Worm (Caenorhabditis elegans) whole organism, young adult: ENCODE measurements around the gene Y116A8C.27.

Source experiments
- F57C9.4 ChIP-seq: sonication (generic microtip); optimal IDR thresholded peaks from 2 replicates; lab custom pipeline; 2017; ENCODE audit warnings: mild to moderate bottlenecking, missing genetic modification characterization, missing compliant biosample characterization
- chd-7 ChIP-seq: sonication (generic microtip); optimal IDR thresholded peaks from 2 replicates; lab custom pipeline; 2016; ENCODE audit warnings: mild to moderate bottlenecking, missing genetic modification characterization, moderate library complexity, missing compliant biosample characterization
- dpl-1 ChIP-seq: fragments of 150-350 bp; optimal IDR thresholded peaks from 2 replicates; lab custom pipeline; 2014; ENCODE audit warnings: missing biosample characterization, missing genetic modification reagents, missing genetic modification characterization
- let-607 ChIP-seq, 2 experiments: fragments of 200-800 bp in 1 of 2; sonication (Bioruptor generic) in 1 of 2; sonication (generic microtip) in 1 of 2; optimal IDR thresholded peaks; 2 replicates each; lab custom pipeline; 2016 to 2018; ENCODE audit warnings: mild to moderate bottlenecking in 2 of 2, missing compliant biosample characterization in 2 of 2, missing genetic modification characterization in 2 of 2, moderate library complexity in 2 of 2, missing genotype in 1 of 2
- madf-6 ChIP-seq: fragments of 200-800 bp; sonication (Bioruptor generic); IDR thresholded peaks from 2 replicates; pipeline ENCODE4 v1.3.6; 2022; ENCODE audit warnings: missing genetic modification reagents, missing genetic modification characterization, missing compliant biosample characterization
- sea-2 ChIP-seq: fragments of 200-800 bp; sonication (Bioruptor generic); IDR thresholded peaks from 2 replicates; pipeline ENCODE4 v1.3.6; 2022; ENCODE audit warnings: missing genetic modification characterization, missing compliant biosample characterization
- snpc-1.1 ChIP-seq: sonication (generic microtip); optimal IDR thresholded peaks from 2 replicates; lab custom pipeline; 2017; ENCODE audit warnings: missing genetic modification characterization, mild to moderate bottlenecking, missing compliant biosample characterization, antibody characterized with exemption, moderate library complexity, missing genotype, missing genetic modification reagents; ENCODE audit not compliant: insufficient read depth
- sptf-2 ChIP-seq: fragments of 200-800 bp; sonication (Bioruptor generic); optimal IDR thresholded peaks from 2 replicates; lab custom pipeline; 2018; ENCODE audit warnings: mild to moderate bottlenecking, missing genetic modification characterization, missing compliant biosample characterization
- unc-62 ChIP-seq: fragments of 150-350 bp; optimal IDR thresholded peaks from 2 replicates; lab custom pipeline; 2014; ENCODE audit warnings: missing biosample characterization, missing genetic modification reagents, missing genetic modification characterization
- xnd-1 ChIP-seq: sonication (generic microtip); optimal IDR thresholded peaks from 2 replicates; lab custom pipeline; 2016; ENCODE audit warnings: missing genotype, missing genetic modification reagents, missing genetic modification characterization, missing compliant biosample characterization
- zfh-2 ChIP-seq: fragments of 200-800 bp; sonication (Bioruptor generic); conservative IDR thresholded peaks from 2 replicates; pipeline ENCODE4 v1.3.6; 2022; ENCODE audit warnings: missing genetic modification reagents, missing genetic modification characterization, missing compliant biosample characterization

ce11 chrIV:17099113-17099512 lies 3.0 kb upstream of the Y116A8C.27 start:
- TF ChIP-seq chd-7 (tag; lab: Kevin White, UChicago) (no peak), sptf-2 (GFP tag; lab: Kevin White, UChicago) (no peak), unc-62 (no peak), zfh-2 (no peak), dpl-1 (GFP tag; lab: Kevin White, UChicago) (no peak), sea-2 (GFP tag; lab: Robert Waterston, UW) (no peak), snpc-1.1 (tag; lab: Kevin White, UChicago) (no peak), F57C9.4 (tag; lab: Kevin White, UChicago) (no peak), let-607 (tag; optimal IDR thresholded peaks at IDR 0.05; lab: Kevin White, UChicago) (no peak), madf-6 (GFP tag; lab: Robert Waterston, UW) (no peak), xnd-1 (tag; lab: Kevin White, UChicago) (no peak)
